Worm (Caenorhabditis elegans) whole organism, L2 larva: ENCODE data around the gene tam-1.

ENCODE experiments used
- F13H6.1 ChIP-seq: sonication (generic microtip); optimal IDR thresholded peaks from 2 replicates; lab custom pipeline; 2016; ENCODE audit warnings: missing genetic modification characterization, missing compliant biosample characterization
- R02D3.7 ChIP-seq: fragments of 150-350 bp; optimal IDR thresholded peaks from 2 replicates; lab custom pipeline; 2014; ENCODE audit warnings: missing biosample characterization, missing genetic modification characterization
- Y55F3AM.14 ChIP-seq: fragments of 200-800 bp; sonication (Bioruptor generic); optimal IDR thresholded peaks from 2 replicates; lab custom pipeline; 2018; ENCODE audit warnings: mild to moderate bottlenecking, missing genetic modification characterization, missing compliant biosample characterization
- aly-2 ChIP-seq: fragments of 150-350 bp; optimal IDR thresholded peaks from 2 replicates; lab custom pipeline; 2014; ENCODE audit warnings: missing biosample characterization, missing genetic modification characterization
- blmp-1 ChIP-seq: sonication (generic microtip); optimal IDR thresholded peaks from 2 replicates; lab custom pipeline; 2017; ENCODE audit warnings: missing genetic modification characterization, mild to moderate bottlenecking, missing compliant biosample characterization, antibody characterized with exemption, moderate library complexity; ENCODE audit not compliant: insufficient read depth
- ceh-16 ChIP-seq: fragments of 150-350 bp; optimal IDR thresholded peaks from 2 replicates; lab custom pipeline; 2014; ENCODE audit warnings: missing biosample characterization, missing genetic modification characterization
- ceh-82 ChIP-seq: fragments of 150-350 bp; optimal IDR thresholded peaks from 2 replicates; lab custom pipeline; 2014; ENCODE audit warnings: missing biosample characterization, missing genetic modification characterization
- egl-27 ChIP-seq: sonication (generic microtip); optimal IDR thresholded peaks from 3 replicates; lab custom pipeline; 2017; ENCODE audit warnings: missing biosample characterization, missing genetic modification reagents, missing genetic modification characterization
- elt-3 ChIP-seq: sonication (generic microtip); optimal IDR thresholded peaks from 2 replicates; lab custom pipeline; 2017; ENCODE audit warnings: missing biosample characterization, missing genetic modification characterization
- fos-1 ChIP-seq: fragments of 150-350 bp; optimal IDR thresholded peaks from 2 replicates; lab custom pipeline; 2014; ENCODE audit warnings: missing biosample characterization, missing genetic modification characterization
- gmeb-1 ChIP-seq: fragments of 150-350 bp; optimal IDR thresholded peaks from 2 replicates; lab custom pipeline; 2014; ENCODE audit warnings: missing biosample characterization, missing genetic modification characterization
- lin-11 ChIP-seq: fragments of 150-350 bp; sonication (generic microtip); optimal IDR thresholded peaks from 2 replicates; lab custom pipeline; 2014; ENCODE audit warnings: missing biosample characterization, missing genetic modification characterization, inconsistent platforms, mixed read lengths
- lin-13 ChIP-seq: fragments of 150-350 bp; optimal IDR thresholded peaks from 2 replicates; lab custom pipeline; 2014; ENCODE audit warnings: missing biosample characterization, missing genetic modification reagents, missing genetic modification characterization
- lin-39 ChIP-seq: fragments of 150-350 bp; optimal IDR thresholded peaks from 2 replicates; lab custom pipeline; 2014; ENCODE audit warnings: missing biosample characterization, missing genetic modification reagents, missing genetic modification characterization
- lsy-2 ChIP-seq, 2 experiments: fragments of 150-350 bp in 1 of 2; sonication (generic microtip) in 1 of 2; optimal IDR thresholded peaks; 2 replicates each; lab custom pipeline; 2014 to 2017; ENCODE audit warnings: missing biosample characterization in 2 of 2, missing genetic modification characterization in 2 of 2
- nhr-10 ChIP-seq: sonication (generic microtip); optimal IDR thresholded peaks from 2 replicates; lab custom pipeline; 2017; ENCODE audit warnings: missing biosample characterization, missing genetic modification characterization
- nhr-11 ChIP-seq: fragments of 150-350 bp; optimal IDR thresholded peaks from 2 replicates; lab custom pipeline; 2014; ENCODE audit warnings: missing biosample characterization, missing genetic modification characterization
- nhr-21 ChIP-seq: fragments of 150-350 bp; optimal IDR thresholded peaks from 2 replicates; lab custom pipeline; 2014; ENCODE audit warnings: missing biosample characterization, missing genetic modification characterization
- nhr-237 ChIP-seq: fragments of 150-350 bp; optimal IDR thresholded peaks from 2 replicates; lab custom pipeline; 2014; ENCODE audit warnings: missing biosample characterization, missing genetic modification characterization
- nhr-25 ChIP-seq: fragments of 150-350 bp; sonication (generic microtip); optimal IDR thresholded peaks from 3 replicates; lab custom pipeline; 2014; ENCODE audit warnings: missing biosample characterization, missing genetic modification characterization
- nhr-6 ChIP-seq: fragments of 150-350 bp; optimal IDR thresholded peaks from 2 replicates; lab custom pipeline; 2014; ENCODE audit warnings: missing biosample characterization, missing genetic modification characterization
- sem-4 ChIP-seq: fragments of 150-350 bp; optimal IDR thresholded peaks from 2 replicates; lab custom pipeline; 2014; ENCODE audit warnings: missing biosample characterization, missing genetic modification reagents, missing genetic modification characterization
- sma-9 ChIP-seq, 2 experiments: fragments of 150-350 bp in 1 of 2; sonication (generic microtip) in 1 of 2; optimal IDR thresholded peaks; 2 replicates each; lab custom pipeline; 2014 to 2016; ENCODE audit warnings: missing genetic modification characterization in 2 of 2, mild to moderate bottlenecking in 1 of 2, missing biosample characterization in 1 of 2, missing compliant biosample characterization in 1 of 2, missing genetic modification reagents in 1 of 2, moderate library complexity in 1 of 2
- snpc-4 ChIP-seq: fragments of 150-350 bp; optimal IDR thresholded peaks from 2 replicates; lab custom pipeline; 2014; ENCODE audit warnings: missing biosample characterization, missing genetic modification characterization
- unc-62 ChIP-seq: fragments of 150-350 bp; optimal IDR thresholded peaks from 2 replicates; lab custom pipeline; 2014; ENCODE audit warnings: missing biosample characterization, missing genetic modification reagents, missing genetic modification characterization
- ztf-11 ChIP-seq: sonication (generic microtip); optimal IDR thresholded peaks from 2 replicates; lab custom pipeline; 2017; ENCODE audit warnings: missing biosample characterization, missing genetic modification characterization

Gene tam-1

ce11 chrV:4918091-4918624, 44.7 kb downstream of the tam-1 start, which contains the start of gene C02E7.7:
C02E7.7 (minus strand) TSS chrV:4918574.
- TF ChIP-seq lin-13 (GFP tag; lab: Kevin White, UChicago), result no peak
- no peak for TF ChIP-seq blmp-1 (tag; lab: Kevin White, UChicago)
- no peak for TF ChIP-seq snpc-4 (tag; lab: Kevin White, UChicago)
- no peak for TF ChIP-seq nhr-11 (tag; lab: Kevin White, UChicago)
- no peak for TF ChIP-seq nhr-10 (tag; lab: Kevin White, UChicago)
- no peak for TF ChIP-seq R02D3.7 (tag; lab: Kevin White, UChicago)
- no peak for TF ChIP-seq gmeb-1 (tag; lab: Kevin White, UChicago)
- no peak for TF ChIP-seq ceh-82 (tag; lab: Kevin White, UChicago)
- TF ChIP-seq aly-2 (tag; lab: Kevin White, UChicago), result no peak
- TF ChIP-seq nhr-6, result no peak
- TF ChIP-seq sem-4 (tag; lab: Kevin White, UChicago), result no peak
- TF ChIP-seq elt-3, result no peak

- TF ChIP-seq unc-62 (GFP tag; lab: Kevin White, UChicago), result no peak
- peak; percentile 32 for TF ChIP-seq sma-9 (GFP tag; optimal IDR thresholded peaks at IDR 0.05; lab: Kevin White, UChicago)
- TF ChIP-seq sma-9 (tag; optimal IDR thresholded peaks at IDR 0.05; lab: Kevin White, UChicago), result no peak
- no peak for TF ChIP-seq ztf-11 (tag; lab: Kevin White, UChicago)
- peak; percentile 80 for TF ChIP-seq fos-1 (tag; lab: Kevin White, UChicago)
- TF ChIP-seq gmeb-1 (tag; lab: Kevin White, UChicago), result peak; percentile 24
Measured at ce11 chrV:4914879-4915278, 48.0 kb downstream of the tam-1 start, which contains the start of gene H23N18.6. H23N18.6 (minus strand) TSS chrV:4915079.

- no peak for TF ChIP-seq nhr-25 (tag; lab: Kevin White, UChicago)
- TF ChIP-seq lsy-2 (tag; optimal IDR thresholded peaks at IDR 0.05; lab: Kevin White, UChicago), result no peak
- TF ChIP-seq ztf-11 (tag; lab: Kevin White, UChicago), result no peak
- TF ChIP-seq, all 48 proteins: peak for 0
Measured at ce11 chrV:4913853-4914252, 49.0 kb downstream of the tam-1 start.

ce11 chrV:4912313-4912712, 50.6 kb downstream of the tam-1 start, which contains the start of gene H23N18.5:
H23N18.5 (minus strand) TSS chrV:4912381.
- no peak for TF ChIP-seq lin-39 (tag; lab: Kevin White, UChicago)
- no peak for TF ChIP-seq F13H6.1
- no peak for TF ChIP-seq ztf-11 (tag; lab: Kevin White, UChicago)
- TF ChIP-seq egl-27 (tag; lab: Kevin White, UChicago), result no peak
- TF ChIP-seq R02D3.7 (tag; lab: Kevin White, UChicago), result no peak
- TF ChIP-seq nhr-25 (tag; lab: Kevin White, UChicago), result peak; percentile 54
- no peak for TF ChIP-seq nhr-237 (tag; lab: Kevin White, UChicago)
- TF ChIP-seq ceh-16, result no peak
- peak; percentile 5 for TF ChIP-seq Y55F3AM.14 (GFP tag; lab: Kevin White, UChicago)
- peak; percentile 48 for TF ChIP-seq nhr-21 (tag; lab: Kevin White, UChicago)
- no peak for TF ChIP-seq fos-1 (tag; lab: Kevin White, UChicago)
- TF ChIP-seq lin-11 (tag; lab: Kevin White, UChicago), result no peak
- TF ChIP-seq nhr-11 (tag; lab: Kevin White, UChicago), result no peak
- TF ChIP-seq blmp-1 (tag; lab: Kevin White, UChicago), result no peak
